Worm (Caenorhabditis elegans) whole organism, L1 larva: Measurements from ENCODE around the gene madf-5.
A peak's percentile ranks its signal among the peaks of the same experiment; 100 is the strongest.

Source experiments
- Y116A8C.19 ChIP-seq: sonication (generic microtip); optimal IDR thresholded peaks from 2 replicates; lab custom pipeline; 2016; ENCODE audit warnings: missing compliant biosample characterization, missing genetic modification characterization, borderline replicate concordance
- ceh-82 ChIP-seq, 3 experiments: fragments of 150-350 bp in 1 of 3; sonication (generic microtip) in 2 of 3; optimal IDR thresholded peaks; 2 replicates each; lab custom pipeline; 2014 to 2017; ENCODE audit warnings: missing biosample characterization in 3 of 3, missing genetic modification characterization in 3 of 3
- dsc-1 ChIP-seq: sonication (generic microtip); optimal IDR thresholded peaks from 2 replicates; lab custom pipeline; 2016; ENCODE audit warnings: mild to moderate bottlenecking, missing genetic modification characterization, missing compliant biosample characterization
- lin-13 ChIP-seq: fragments of 150-350 bp; optimal IDR thresholded peaks from 2 replicates; lab custom pipeline; 2014; ENCODE audit warnings: missing biosample characterization, missing genetic modification reagents, missing genetic modification characterization
- lin-39 ChIP-seq: fragments of 150-350 bp; optimal IDR thresholded peaks from 2 replicates; lab custom pipeline; 2014; ENCODE audit warnings: missing biosample characterization, missing genetic modification reagents, missing genetic modification characterization
- nhr-11 ChIP-seq: fragments of 150-350 bp; optimal IDR thresholded peaks from 2 replicates; lab custom pipeline; 2014; ENCODE audit warnings: missing biosample characterization, missing genetic modification characterization
- sox-4 ChIP-seq: sonication (generic microtip); optimal IDR thresholded peaks from 2 replicates; lab custom pipeline; 2016; ENCODE audit warnings: missing genetic modification characterization, missing compliant biosample characterization
- tbx-2 ChIP-seq: sonication (generic microtip); optimal IDR thresholded peaks from 2 replicates; lab custom pipeline; 2016; ENCODE audit warnings: missing genetic modification characterization, missing compliant biosample characterization
- unc-62 ChIP-seq: fragments of 150-350 bp; optimal IDR thresholded peaks from 2 replicates; lab custom pipeline; 2014; ENCODE audit warnings: missing biosample characterization, missing genetic modification reagents, missing genetic modification characterization

- TF ChIP-seq lin-13 (no peak), tbx-2 (tag; lab: Kevin White, UChicago) (no peak), Y116A8C.19 (tag; lab: Kevin White, UChicago) (no peak), sox-4 (tag; lab: Kevin White, UChicago) (peak; percentile 1), ceh-82 (tag; optimal IDR thresholded peaks at IDR 0.05; lab: Kevin White, UChicago) (no peak), dsc-1 (tag; lab: Kevin White, UChicago) (no peak), lin-39 (tag; lab: Kevin White, UChicago) (no peak), nhr-11 (tag; lab: Kevin White, UChicago) (no peak), unc-62 (GFP tag; lab: Kevin White, UChicago) (no peak)
Observed at ce11 chrII:14591699-14592098, 18.3 kb downstream of the madf-5 start, which contains the start of gene C01G12.7.
